Fruit fly (Drosophila melanogaster) whole organism, wandering third instar larva: Measurements from ENCODE around the gene Nak.
A peak's percentile ranks its signal among the peaks of the same experiment; 100 is the strongest.

Source experiments
- Abd-B ChIP-seq: fragments of >200 bp; optimal IDR thresholded peaks from 2 replicates; lab custom pipeline; 2017; ENCODE audit warnings: missing biosample characterization, missing genetic modification characterization
- CG32264 ChIP-seq: fragments of 200-800 bp; sonication (Bioruptor generic); optimal IDR thresholded peaks from 2 replicates; lab custom pipeline; 2016; ENCODE audit warnings: missing biosample characterization, missing genetic modification characterization
- CG9705 ChIP-seq: fragments of 200-800 bp; sonication (Bioruptor generic); optimal IDR thresholded peaks from 2 replicates; lab custom pipeline; 2018; ENCODE audit warnings: missing biosample characterization, mild to moderate bottlenecking, missing genetic modification characterization
- CrebA ChIP-seq: fragments of 200-800 bp; sonication (Bioruptor generic); optimal IDR thresholded peaks from 2 replicates; lab custom pipeline; 2016; ENCODE audit warnings: missing biosample characterization, mild to moderate bottlenecking, missing genetic modification characterization, borderline replicate concordance
- Dfd ChIP-seq: fragments of >200 bp; optimal IDR thresholded peaks from 2 replicates; lab custom pipeline; 2017; ENCODE audit warnings: missing biosample characterization, missing genetic modification characterization
- Dif ChIP-seq: fragments of 200-275, 200-300 bp; sonication (Bioruptor generic); optimal IDR thresholded peaks from 2 replicates; lab custom pipeline; 2018; ENCODE audit warnings: missing biosample characterization, missing genetic modification characterization; ENCODE audit not compliant: partially characterized antibody
- GATAd ChIP-seq: sonication (Bioruptor generic); optimal IDR thresholded peaks from 2 replicates; lab custom pipeline; 2016; ENCODE audit warnings: missing biosample characterization, missing genetic modification characterization
- HLH106 ChIP-seq: fragments of 200-800 bp; optimal IDR thresholded peaks from 3 replicates; lab custom pipeline; 2019; ENCODE audit warnings: missing biosample characterization, mild to moderate bottlenecking, missing genetic modification characterization, moderate library complexity
- Hnf4 ChIP-seq: fragments of 200-800 bp; sonication (Bioruptor generic); optimal IDR thresholded peaks from 2 replicates; lab custom pipeline; 2016; ENCODE audit warnings: missing biosample characterization, mild to moderate bottlenecking, missing genetic modification characterization
- Hr78 ChIP-seq: fragments of >200 bp; optimal IDR thresholded peaks from 2 replicates; lab custom pipeline; 2017; ENCODE audit warnings: missing biosample characterization, missing genetic modification characterization
- Hr83 ChIP-seq: fragments of 200-300 bp; sonication (Bioruptor generic); optimal IDR thresholded peaks from 2 replicates; lab custom pipeline; 2016; ENCODE audit warnings: missing biosample characterization, mild to moderate bottlenecking, missing genetic modification characterization, moderate library complexity; ENCODE audit not compliant: poor library complexity, severe bottlenecking
- Jra ChIP-seq: sonication (Bioruptor generic); optimal IDR thresholded peaks from 2 replicates; lab custom pipeline; 2016; ENCODE audit warnings: missing biosample characterization, missing genetic modification characterization
- Mio ChIP-seq: sonication (Bioruptor generic); optimal IDR thresholded peaks from 2 replicates; lab custom pipeline; 2016; ENCODE audit warnings: missing biosample characterization, missing genetic modification characterization
- Myc ChIP-seq: fragments of >200 bp; optimal IDR thresholded peaks from 2 replicates; lab custom pipeline; 2017
- N ChIP-seq: fragments of >200 bp; optimal IDR thresholded peaks from 2 replicates; lab custom pipeline; 2018; ENCODE audit warnings: missing biosample characterization, missing external identifiers, missing genetic modification characterization
- OdsH ChIP-seq: fragments of 200-800 bp; sonication (Bioruptor generic); optimal IDR thresholded peaks from 2 replicates; lab custom pipeline; 2016; ENCODE audit warnings: missing biosample characterization, mild to moderate bottlenecking, missing genetic modification characterization
- Rel ChIP-seq, 2 experiments: fragments of 200-800 bp; sonication (Bioruptor generic) in 1 of 2; optimal IDR thresholded peaks; 2 replicates in 1 of 2; 3 replicates in 1 of 2; lab custom pipeline; 2016 to 2019; ENCODE audit warnings: mild to moderate bottlenecking in 2 of 2, missing biosample characterization in 2 of 2, missing genetic modification characterization in 2 of 2, moderate library complexity in 1 of 2
- Sp1 ChIP-seq: fragments of 200-800 bp; sonication (Bioruptor generic); optimal IDR thresholded peaks from 3 replicates; lab custom pipeline; 2019; ENCODE audit warnings: missing biosample characterization, mild to moderate bottlenecking, missing genetic modification characterization, moderate library complexity
- Vsx2 ChIP-seq: fragments of 200-300, 225-300 bp; sonication (Bioruptor generic); optimal IDR thresholded peaks from 2 replicates; lab custom pipeline; 2018; ENCODE audit warnings: missing biosample characterization, missing genetic modification characterization; ENCODE audit not compliant: partially characterized antibody
- br ChIP-seq: fragments of 200-800 bp; sonication (Bioruptor generic); optimal IDR thresholded peaks from 2 replicates; lab custom pipeline; 2016; ENCODE audit warnings: missing biosample characterization, missing genetic modification characterization
- brk ChIP-seq: fragments of 200-800 bp; sonication (Bioruptor generic); optimal IDR thresholded peaks from 2 replicates; lab custom pipeline; 2016; ENCODE audit warnings: missing biosample characterization, mild to moderate bottlenecking, missing genetic modification characterization
- dl ChIP-seq, 2 experiments: fragments of 175-275, 200-275 bp in 1 of 2; fragments of 200-275 bp in 1 of 2; sonication (Bioruptor generic); optimal IDR thresholded peaks; lab custom pipeline; 2018; ENCODE audit warnings: mild to moderate bottlenecking in 2 of 2, missing biosample characterization in 2 of 2, missing genetic modification characterization in 2 of 2, moderate library complexity in 2 of 2; ENCODE audit not compliant: partially characterized antibody in 2 of 2, insufficient read depth in 1 of 2
- dmrt93B ChIP-seq: fragments of 200-800 bp; sonication (Bioruptor generic); optimal IDR thresholded peaks from 2 replicates; lab custom pipeline; 2018; ENCODE audit warnings: missing biosample characterization, mild to moderate bottlenecking, missing genetic modification characterization
- dsf ChIP-seq: sonication (Bioruptor generic); optimal IDR thresholded peaks from 2 replicates; lab custom pipeline; 2016; ENCODE audit warnings: missing biosample characterization, missing genetic modification characterization, borderline replicate concordance
- ey ChIP-seq: fragments of 200-800 bp; sonication (Bioruptor generic); optimal IDR thresholded peaks from 2 replicates; lab custom pipeline; 2016; ENCODE audit warnings: missing biosample characterization, missing genetic modification characterization
- foxo ChIP-seq, 2 experiments: fragments of 200-800 bp; sonication (Bioruptor generic); optimal IDR thresholded peaks; 2 replicates in 1 of 2; 3 replicates in 1 of 2; lab custom pipeline; 2016 to 2017; ENCODE audit warnings: missing biosample characterization in 2 of 2, missing genetic modification characterization in 2 of 2
- fru ChIP-seq: fragments of 200-800 bp; sonication (Bioruptor generic); optimal IDR thresholded peaks from 3 replicates; lab custom pipeline; 2016; ENCODE audit warnings: missing biosample characterization, mild to moderate bottlenecking, missing genetic modification characterization
- h ChIP-seq: fragments of 200-800 bp; sonication (Bioruptor generic); optimal IDR thresholded peaks from 3 replicates; lab custom pipeline; 2016; ENCODE audit warnings: missing biosample characterization, mild to moderate bottlenecking, missing genetic modification characterization
- jim ChIP-seq: fragments of 175-275, 200-325 bp; sonication (Bioruptor generic); optimal IDR thresholded peaks from 2 replicates; lab custom pipeline; 2016; ENCODE audit warnings: missing biosample characterization, mild to moderate bottlenecking, missing genetic modification characterization
- lola ChIP-seq: fragments of >200 bp; optimal IDR thresholded peaks from 2 replicates; lab custom pipeline; 2017; ENCODE audit warnings: missing biosample characterization, missing genetic modification characterization
- pan ChIP-seq: fragments of >200 bp; optimal IDR thresholded peaks from 2 replicates; lab custom pipeline; 2017
- psq ChIP-seq: fragments of 200-800 bp; sonication (Bioruptor generic); optimal IDR thresholded peaks from 3 replicates; lab custom pipeline; 2017; ENCODE audit warnings: missing biosample characterization, mild to moderate bottlenecking, missing genetic modification characterization, moderate library complexity
- rgr ChIP-seq: fragments of 200-800 bp; sonication (Bioruptor generic); optimal IDR thresholded peaks from 3 replicates; lab custom pipeline; 2016; ENCODE audit warnings: missing biosample characterization, mild to moderate bottlenecking, missing genetic modification characterization
- sage ChIP-seq: fragments of 200-800 bp; sonication (Bioruptor generic); optimal IDR thresholded peaks from 2 replicates; lab custom pipeline; 2016; ENCODE audit warnings: missing biosample characterization, mild to moderate bottlenecking, missing genetic modification characterization
- sv ChIP-seq: fragments of 200-800 bp; sonication (Bioruptor generic); optimal IDR thresholded peaks from 3 replicates; lab custom pipeline; 2016; ENCODE audit warnings: missing biosample characterization, missing genetic modification characterization
- tai ChIP-seq: sonication (Bioruptor generic); optimal IDR thresholded peaks from 2 replicates; lab custom pipeline; 2016; ENCODE audit warnings: missing biosample characterization, missing genetic modification characterization
- usp ChIP-seq: fragments of >200 bp; optimal IDR thresholded peaks from 2 replicates; lab custom pipeline; 2017; ENCODE audit warnings: missing biosample characterization, missing genetic modification characterization
- woc ChIP-seq: sonication (Bioruptor generic); optimal IDR thresholded peaks from 2 replicates; lab custom pipeline; 2016; ENCODE audit warnings: missing biosample characterization, mild to moderate bottlenecking, missing genetic modification characterization

Gene Nak

DNA sequence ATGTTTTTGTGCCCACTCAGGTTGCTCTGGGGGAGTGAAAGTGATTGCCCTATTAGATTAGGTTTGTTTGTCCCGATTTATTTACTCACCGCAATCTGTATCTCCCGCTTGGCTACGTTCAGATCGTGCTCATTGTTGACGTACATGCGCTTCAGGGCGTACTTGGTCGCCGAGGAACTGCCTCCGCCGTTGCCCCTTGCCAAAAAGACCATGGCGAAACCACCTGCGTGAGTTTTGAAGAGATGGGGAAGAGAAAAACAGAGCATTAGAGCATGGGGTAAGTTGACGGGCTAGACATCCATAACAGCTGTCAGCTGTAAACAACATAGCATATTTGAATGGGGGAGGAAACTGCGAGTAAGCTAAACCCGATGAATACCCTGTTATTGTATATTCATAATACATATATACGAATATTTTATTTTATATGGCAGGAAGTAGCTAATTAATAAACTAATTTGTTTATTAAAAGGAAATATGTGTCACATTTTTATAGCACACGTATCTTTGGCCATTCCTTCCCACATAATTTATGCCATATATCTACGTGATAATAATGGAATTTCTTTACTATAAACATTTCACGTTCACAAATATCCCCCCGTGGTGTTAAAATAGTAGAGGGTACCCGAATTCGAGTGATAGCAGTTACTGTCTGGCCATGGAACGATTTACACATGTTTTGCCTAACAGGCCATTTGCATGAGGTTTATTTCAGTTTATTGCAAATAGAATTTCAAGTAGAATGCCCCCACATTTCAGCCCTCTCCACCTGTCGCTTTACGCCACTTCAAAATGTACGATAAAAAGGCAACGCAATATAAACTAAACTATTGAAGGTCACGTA is 3.0 kb downstream of the Nak start:
- TF ChIP-seq lola (GFP tag; lab: Kevin White, UChicago): no peak
- no peak for TF ChIP-seq CG9705 (GFP tag; lab: Kevin White, UChicago)
- TF ChIP-seq h (GFP tag; lab: Kevin White, UChicago): no peak
- no peak for TF ChIP-seq sv (GFP tag; lab: Kevin White, UChicago)
- TF ChIP-seq brk (GFP tag; lab: Kevin White, UChicago): no peak
- TF ChIP-seq Hr78 (GFP tag; lab: Kevin White, UChicago): no peak
- no peak for TF ChIP-seq HLH106 (tag; lab: Kevin White, UChicago)
- TF ChIP-seq tai (GFP tag; lab: Kevin White, UChicago): no peak
- TF ChIP-seq rgr (GFP tag; lab: Kevin White, UChicago): no peak
- TF ChIP-seq OdsH (GFP tag; lab: Kevin White, UChicago): no peak
- no peak for TF ChIP-seq usp (GFP tag; lab: Kevin White, UChicago)
- no peak for TF ChIP-seq Abd-B
- TF ChIP-seq Rel (GFP tag; optimal IDR thresholded peaks at IDR 0.05; lab: Kevin White, UChicago): no peak
- TF ChIP-seq Rel (tag; optimal IDR thresholded peaks at IDR 0.05; lab: Kevin White, UChicago): no peak
- no peak for TF ChIP-seq fru
- no peak for TF ChIP-seq dsf (GFP tag; lab: Kevin White, UChicago)
- TF ChIP-seq br (GFP tag; lab: Kevin White, UChicago): no peak
- TF ChIP-seq sage (GFP tag; lab: Kevin White, UChicago): no peak
- TF ChIP-seq, all 38 proteins: peak for 0

DNA sequence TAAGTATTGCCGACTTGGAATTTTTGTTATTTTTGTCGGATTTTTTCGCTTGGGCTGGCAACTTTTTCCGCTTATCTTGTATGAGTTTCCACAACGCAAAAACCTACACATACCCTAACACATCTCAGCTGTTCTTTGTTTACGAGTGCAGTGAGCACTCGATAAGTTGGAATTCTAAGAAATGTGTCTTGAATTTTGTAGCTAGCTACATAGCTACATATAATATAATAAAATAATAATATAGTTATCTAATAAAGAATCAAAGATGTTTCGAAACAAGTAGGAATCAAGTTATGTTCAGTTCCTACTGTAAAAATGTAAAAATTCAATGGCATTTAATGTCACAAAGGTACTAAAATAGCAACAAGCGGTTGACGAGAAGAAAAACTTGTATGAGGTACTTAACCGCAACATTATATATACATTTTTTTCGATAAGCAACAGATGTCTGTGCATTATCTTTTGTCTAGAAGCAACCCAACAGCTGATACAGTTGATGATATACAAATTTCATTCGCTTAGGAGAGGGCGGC is 11.3 kb downstream of the Nak start, which contains the start of gene Bhmt:
Gene Bhmt, minus strand, starts transcription at position 170 of the 533 bp plus-strand sequence.
- TF ChIP-seq Mio (no peak), jim (GFP tag; lab: Kevin White, UChicago) (no peak), lola (GFP tag; lab: Kevin White, UChicago) (no peak), foxo (GFP tag; optimal IDR thresholded peaks at IDR 0.05; lab: Kevin White, UChicago) (peak in 1 of 2 experiments; percentile 91), Hr78 (GFP tag; lab: Kevin White, UChicago) (no peak), woc (GFP tag; lab: Kevin White, UChicago) (peak; percentile 60), CG9705 (GFP tag; lab: Kevin White, UChicago) (peak; percentile 49), dsf (GFP tag; lab: Kevin White, UChicago) (no peak), sv (GFP tag; lab: Kevin White, UChicago) (no peak), Hnf4 (GFP tag; lab: Kevin White, UChicago) (peak; percentile 73), HLH106 (tag; lab: Kevin White, UChicago) (peak; percentile 88), brk (GFP tag; lab: Kevin White, UChicago) (peak; percentile 84), Myc (lab: Kevin White, UChicago) (no peak), Dif (GFP tag; lab: Kevin White, UChicago) (no peak), Jra (GFP tag; lab: Kevin White, UChicago) (no peak), CG32264 (GFP tag; lab: Kevin White, UChicago) (peak; percentile 42), rgr (GFP tag; lab: Kevin White, UChicago) (peak; percentile 90), h (GFP tag; lab: Kevin White, UChicago) (peak; percentile 88), Rel (GFP tag; optimal IDR thresholded peaks at IDR 0.05; lab: Kevin White, UChicago) (peak; percentile 86), Rel (tag; optimal IDR thresholded peaks at IDR 0.05; lab: Kevin White, UChicago) (peak; percentile 87), Hr83 (GFP tag; lab: Kevin White, UChicago) (peak; percentile 61), dl (GFP tag; optimal IDR thresholded peaks at IDR 0.05; lab: Kevin White, UChicago; ENCODE audit: insufficient read depth in 1 of 2, partially characterized antibody in 2 of 2) (no peak), GATAd (GFP tag; lab: Kevin White, UChicago) (no peak), Vsx2 (GFP tag; lab: Kevin White, UChicago) (no peak), Sp1 (peak; percentile 85), OdsH (GFP tag; lab: Kevin White, UChicago) (peak; percentile 87), tai (GFP tag; lab: Kevin White, UChicago) (no peak), psq (peak; percentile 87), pan (lab: Kevin White, UChicago) (no peak), usp (GFP tag; lab: Kevin White, UChicago) (no peak), br (GFP tag; lab: Kevin White, UChicago) (peak; percentile 68), Dfd (GFP tag; lab: Kevin White, UChicago) (no peak), dmrt93B (GFP tag; lab: Kevin White, UChicago) (peak; percentile 64), fru (peak; percentile 81), Abd-B (no peak), sage (GFP tag; lab: Kevin White, UChicago) (peak; percentile 90), ey (GFP tag; lab: Kevin White, UChicago) (peak; percentile 61), CrebA (GFP tag; lab: Kevin White, UChicago) (no peak), N (GFP tag; lab: Kevin White, UChicago) (no peak)
